Fruit fly (Drosophila melanogaster) whole organism, prepupa: Measurements from ENCODE around the gene Pif2.

Source experiments
- Blimp-1 ChIP-seq: fragments of 200-800 bp; sonication (Bioruptor generic); optimal IDR thresholded peaks from 3 replicates; lab custom pipeline; 2017; ENCODE audit warnings: missing biosample characterization, missing genetic modification characterization, mild to moderate bottlenecking, moderate library complexity, missing genetic modification reagents
- Hr4 ChIP-seq: fragments of 200-800 bp; sonication (Bioruptor generic); optimal IDR thresholded peaks from 3 replicates; lab custom pipeline; 2016; ENCODE audit warnings: missing biosample characterization, missing genetic modification characterization
- Sox15 ChIP-seq: fragments of 200-800 bp; sonication (Bioruptor generic); optimal IDR thresholded peaks from 3 replicates; lab custom pipeline; 2016; ENCODE audit warnings: missing biosample characterization, missing genetic modification characterization
- fkh ChIP-seq: fragments of 200-800 bp; sonication (Bioruptor generic); optimal IDR thresholded peaks from 3 replicates; lab custom pipeline; 2017; ENCODE audit warnings: missing biosample characterization, mild to moderate bottlenecking, missing genetic modification characterization, moderate library complexity
- svp ChIP-seq: fragments of 200-800 bp; sonication (Bioruptor generic); peaks from one replicate; lab custom pipeline; 2016; ENCODE audit warnings: missing biosample characterization, missing genetic modification characterization
- topi ChIP-seq: fragments of 200-800 bp; sonication (Bioruptor generic); optimal IDR thresholded peaks from 3 replicates; lab custom pipeline; 2016; ENCODE audit warnings: missing biosample characterization, missing genetic modification characterization

DNA sequence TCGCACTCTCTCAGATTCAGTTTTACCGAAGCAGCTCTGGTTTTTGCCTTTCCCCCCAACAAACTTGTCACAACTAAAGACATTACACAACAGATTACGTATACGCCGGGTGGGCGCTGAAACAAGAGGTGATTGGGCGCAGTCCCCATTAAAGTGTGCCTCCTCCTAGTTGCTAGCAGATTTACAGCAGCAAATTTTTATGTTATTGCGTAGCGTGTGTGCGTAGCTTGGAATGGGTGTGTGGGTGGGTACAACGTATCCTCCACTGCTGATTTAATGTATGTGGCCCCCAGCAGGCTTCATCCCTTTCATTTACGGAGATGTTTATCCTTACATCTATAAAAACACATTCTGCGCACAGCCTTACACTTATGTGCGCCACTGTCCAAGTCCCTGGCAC lies 20.0 kb downstream of the Pif2 start:
- TF ChIP-seq Blimp-1 (GFP tag; lab: Kevin White, UChicago) (no peak), Hr4 (no peak), svp (GFP tag; lab: Kevin White, UChicago) (no peak), Sox15 (GFP tag; lab: Kevin White, UChicago) (no peak), topi (GFP tag; lab: Kevin White, UChicago) (no peak), fkh (GFP tag; lab: Kevin White, UChicago) (no peak)
